Worm (Caenorhabditis elegans): ENCODE data around the gene ifa-4.
A peak's percentile ranks its signal among the peaks of the same experiment; 100 is the strongest.

ifa-4 gene

DNA sequence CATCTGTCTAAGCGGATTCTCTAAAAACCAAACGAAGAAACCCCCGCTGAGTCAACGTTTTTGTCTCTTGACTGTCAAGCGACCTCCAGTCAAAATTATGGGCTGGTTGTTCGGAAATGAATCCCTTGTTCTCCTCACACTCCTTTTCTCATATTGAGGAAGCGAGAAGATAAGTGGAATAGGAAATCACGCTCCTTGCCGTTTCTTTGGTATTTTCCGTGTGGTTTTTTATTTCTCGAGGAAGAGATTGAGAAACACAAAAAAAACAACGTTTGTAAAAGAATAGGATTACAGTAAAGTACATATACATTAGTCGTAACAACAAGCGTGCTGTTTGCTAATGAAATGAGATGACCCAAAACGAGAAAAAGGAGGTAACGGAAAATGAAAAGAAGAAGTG is 38.9 kb downstream of the ifa-4 start, which contains the start of gene tsp-14:
Gene tsp-14 (minus strand): TSS at position 62 of the 400 bp plus-strand sequence.
- TF ChIP-seq nhr-129 (tag; optimal IDR thresholded peaks at IDR 0.05): peak; percentile 0
- no peak for TF ChIP-seq zag-1 (tag; optimal IDR thresholded peaks at IDR 0.05)
- no peak for TF ChIP-seq ceh-16 (tag; optimal IDR thresholded peaks at IDR 0.05)
- no peak for TF ChIP-seq ztf-4 (tag; optimal IDR thresholded peaks at IDR 0.05)
- no peak for TF ChIP-seq skn-1 (tag; optimal IDR thresholded peaks at IDR 0.05)
- no peak for TF ChIP-seq mbf-1 (tag; optimal IDR thresholded peaks at IDR 0.05)

DNA sequence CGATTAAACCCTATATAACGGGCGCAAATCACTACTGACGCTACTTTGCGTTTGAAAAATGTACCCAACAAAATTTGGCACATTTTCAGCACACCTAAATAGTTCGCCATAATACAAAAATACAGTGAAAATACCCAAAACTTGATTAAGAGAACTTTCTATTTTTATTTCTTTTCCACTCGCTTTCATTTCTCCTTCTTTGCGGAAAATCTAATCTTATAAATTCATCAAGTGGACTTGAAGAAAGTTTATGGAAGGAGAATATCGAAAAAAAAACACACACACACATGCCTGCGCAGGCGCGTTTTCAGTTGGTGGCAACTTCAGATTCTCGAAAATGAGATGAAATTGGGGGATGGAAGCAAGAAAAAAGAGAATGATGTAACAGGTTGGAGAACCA is 40.5 kb downstream of the ifa-4 start:
- TF ChIP-seq ceh-82 (tag; optimal IDR thresholded peaks at IDR 0.05): no peak
- no peak for TF ChIP-seq sma-9 (GFP tag; optimal IDR thresholded peaks at IDR 0.05)
- no peak for TF ChIP-seq sma-9 (tag; optimal IDR thresholded peaks at IDR 0.05)
- TF ChIP-seq lin-11 (tag; optimal IDR thresholded peaks at IDR 0.05): no peak
- no peak for TF ChIP-seq sma-3 (GFP tag; optimal IDR thresholded peaks at IDR 0.05)
- no peak for TF ChIP-seq nhr-237 (tag; optimal IDR thresholded peaks at IDR 0.05)
- no peak for TF ChIP-seq elt-1 (tag; optimal IDR thresholded peaks at IDR 0.05)
- TF ChIP-seq blmp-1 (tag; optimal IDR thresholded peaks at IDR 0.05; ENCODE audit: insufficient read depth): peak; percentile 76

DNA sequence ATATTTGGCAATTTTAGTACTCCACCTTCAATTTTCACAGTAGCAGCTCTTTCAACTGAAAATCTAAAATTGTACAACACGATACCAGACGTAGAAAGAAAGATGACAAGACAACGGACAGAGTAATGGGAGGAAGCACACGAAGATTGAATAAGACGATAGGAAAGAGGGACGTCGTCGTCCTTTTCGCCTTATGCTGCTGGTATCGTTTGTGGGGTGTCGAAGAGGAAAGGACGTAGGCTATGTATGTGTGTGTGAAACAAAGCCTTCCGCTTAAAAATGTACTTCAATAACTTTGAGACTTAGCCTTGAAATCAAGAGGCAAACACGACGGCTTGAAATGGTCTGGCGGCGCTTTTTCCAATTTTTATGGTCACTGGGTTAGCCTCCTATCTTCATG is 43.0 kb downstream of the ifa-4 start:
- TF ChIP-seq ztf-1 (GFP tag; conservative IDR thresholded peaks at IDR 0.05) (no peak), unc-55 (GFP tag; optimal IDR thresholded peaks at IDR 0.05) (peak; percentile 40), aly-2 (tag; optimal IDR thresholded peaks at IDR 0.05) (no peak), ama-1 (optimal IDR thresholded peaks at IDR 0.05) (no peak), mdl-1 (tag; optimal IDR thresholded peaks at IDR 0.05) (no peak), nhr-25 (tag; optimal IDR thresholded peaks at IDR 0.05) (peak; percentile 45)

DNA sequence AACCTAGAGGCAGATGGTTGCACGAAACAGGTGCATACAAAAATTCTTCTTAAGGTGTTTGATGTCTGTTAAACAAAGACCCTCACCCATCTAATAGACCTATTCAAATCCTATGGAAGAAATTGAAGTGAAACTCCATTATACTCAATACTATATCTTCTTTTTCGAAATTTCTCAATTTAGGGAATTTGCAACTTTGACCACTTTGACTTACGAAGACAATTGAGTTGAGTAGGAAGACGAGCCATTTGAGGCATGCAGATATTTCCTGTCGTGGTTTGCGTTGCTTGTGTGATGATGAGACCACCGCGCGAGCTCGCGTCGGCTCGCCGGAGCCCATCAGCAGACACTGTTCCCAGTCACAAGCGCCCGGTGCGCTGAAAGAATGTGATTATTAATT is 45.1 kb downstream of the ifa-4 start:
- TF ChIP-seq nhr-77 (tag; optimal IDR thresholded peaks at IDR 0.05) (no peak), crh-2 (tag; optimal IDR thresholded peaks at IDR 0.05) (no peak)

DNA sequence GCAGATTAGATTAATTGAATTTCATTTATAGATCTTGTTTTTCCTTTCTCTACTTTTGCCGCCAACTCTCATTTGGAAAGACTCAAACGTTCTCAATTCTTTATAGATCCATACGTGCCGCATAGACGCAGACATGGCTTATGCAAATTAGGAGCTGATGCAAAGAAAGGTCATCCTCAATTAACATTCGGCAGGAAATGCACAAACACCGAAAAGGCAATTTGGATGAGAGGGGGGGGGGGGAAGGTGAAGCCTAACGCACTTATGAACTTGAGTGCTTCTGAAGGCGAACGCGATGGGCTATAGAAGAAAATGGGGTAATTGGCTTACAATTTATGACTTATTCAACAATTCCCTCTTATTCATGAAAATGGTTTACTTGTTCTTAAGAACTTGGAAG is 46.2 kb downstream of the ifa-4 start:
- TF ChIP-seq nhr-25 (tag; optimal IDR thresholded peaks at IDR 0.05) (no peak), zag-1 (tag; optimal IDR thresholded peaks at IDR 0.05) (no peak), lin-13 (GFP tag; optimal IDR thresholded peaks at IDR 0.05) (no peak), mab-5 (tag; optimal IDR thresholded peaks at IDR 0.05) (no peak), nhr-6 (tag; optimal IDR thresholded peaks at IDR 0.05) (no peak), alr-1 (tag; optimal IDR thresholded peaks at IDR 0.05) (no peak), ztf-11 (tag; optimal IDR thresholded peaks at IDR 0.05) (no peak), C34F6.9 (tag; optimal IDR thresholded peaks at IDR 0.05) (no peak), elt-1 (tag; optimal IDR thresholded peaks at IDR 0.05) (no peak), R02D3.7 (tag; optimal IDR thresholded peaks at IDR 0.05) (no peak), gmeb-1 (tag; optimal IDR thresholded peaks at IDR 0.05) (no peak), ceh-82 (tag; optimal IDR thresholded peaks at IDR 0.05) (no peak), fos-1 (tag; optimal IDR thresholded peaks at IDR 0.05) (no peak), nhr-237 (tag; optimal IDR thresholded peaks at IDR 0.05) (no peak), lsy-2 (tag; optimal IDR thresholded peaks at IDR 0.05) (no peak), lin-39 (tag; optimal IDR thresholded peaks at IDR 0.05) (no peak), aly-2 (tag; optimal IDR thresholded peaks at IDR 0.05) (no peak), skn-1 (tag; optimal IDR thresholded peaks at IDR 0.05) (no peak)

DNA sequence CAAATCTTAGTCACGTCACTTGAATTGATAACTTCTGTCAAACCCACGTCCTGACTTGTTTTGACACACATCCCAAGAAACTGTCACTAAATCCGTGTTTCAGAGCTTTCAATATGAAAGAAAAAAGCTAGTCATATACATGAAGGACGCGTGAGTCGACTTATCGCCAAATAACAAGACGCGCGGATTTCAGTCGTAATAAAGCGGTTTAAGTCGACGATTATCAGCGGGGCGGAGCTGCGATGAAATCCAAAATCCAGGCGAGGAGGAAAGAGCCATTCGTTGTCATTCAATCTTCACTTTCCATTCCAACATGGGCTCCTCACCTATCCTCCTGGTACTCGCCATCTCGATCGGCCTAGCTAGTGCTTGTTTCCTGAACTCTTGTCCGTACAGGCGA is 50.0 kb downstream of the ifa-4 start, which contains the start of gene ntc-1:
Gene ntc-1 (plus strand): TSS at position 301 of the 400 bp plus-strand sequence.
- TF ChIP-seq lin-13 (GFP tag; optimal IDR thresholded peaks at IDR 0.05) (no peak), ZK546.5 (tag; optimal IDR thresholded peaks at IDR 0.05) (no peak), fos-1 (tag; optimal IDR thresholded peaks at IDR 0.05) (no peak), ztf-4 (tag; optimal IDR thresholded peaks at IDR 0.05) (no peak), alr-1 (tag; optimal IDR thresholded peaks at IDR 0.05) (no peak), mab-5 (tag; optimal IDR thresholded peaks at IDR 0.05) (no peak), ceh-82 (tag; optimal IDR thresholded peaks at IDR 0.05) (no peak), peb-1 (tag; optimal IDR thresholded peaks at IDR 0.05) (no peak), elt-1 (tag; optimal IDR thresholded peaks at IDR 0.05) (no peak), nhr-10 (tag; optimal IDR thresholded peaks at IDR 0.05) (no peak), ama-1 (optimal IDR thresholded peaks at IDR 0.05) (no peak), Y55F3AM.14 (GFP tag; optimal IDR thresholded peaks at IDR 0.05) (no peak), R02D3.7 (tag; optimal IDR thresholded peaks at IDR 0.05) (no peak), lsy-2 (tag; optimal IDR thresholded peaks at IDR 0.05) (no peak), lin-39 (tag; optimal IDR thresholded peaks at IDR 0.05) (no peak), nhr-12 (tag; optimal IDR thresholded peaks at IDR 0.05) (no peak), C34F6.9 (tag; optimal IDR thresholded peaks at IDR 0.05) (no peak), lin-11 (tag; optimal IDR thresholded peaks at IDR 0.05) (no peak)
